Worm (Caenorhabditis elegans): ENCODE data around the gene snu-66.

DNA sequence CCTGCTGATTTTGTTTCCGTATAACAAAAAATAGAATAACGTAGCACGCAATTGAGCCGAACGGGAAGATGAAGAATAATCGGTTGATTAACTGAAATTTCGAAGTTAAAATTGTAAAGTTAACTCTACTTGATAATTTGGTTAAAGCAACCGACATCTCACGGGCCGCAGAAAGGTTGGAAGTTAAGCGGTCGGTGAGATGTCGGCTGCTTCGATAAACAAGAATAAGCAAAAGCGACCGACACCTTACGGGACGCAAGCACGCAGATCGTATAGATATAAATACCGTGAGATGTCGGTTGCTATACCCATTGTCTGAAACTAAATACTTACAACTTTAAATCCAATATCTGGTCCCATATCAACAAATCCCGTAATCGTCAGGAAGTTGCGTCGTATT, 19.7 kb upstream of the snu-66 start:
- TF ChIP-seq ceh-83 (GFP tag; optimal IDR thresholded peaks at IDR 0.05), result no peak
- no peak for TF ChIP-seq pha-4 (tag; optimal IDR thresholded peaks at IDR 0.05)
- no peak for TF ChIP-seq blmp-1 (tag; optimal IDR thresholded peaks at IDR 0.05)
- no peak for TF ChIP-seq lsy-2 (tag; optimal IDR thresholded peaks at IDR 0.05)
- TF ChIP-seq nhr-237 (tag; optimal IDR thresholded peaks at IDR 0.05), result no peak
- no peak for TF ChIP-seq zip-8 (tag; optimal IDR thresholded peaks at IDR 0.05)

Data from whole organism, mixed stage, embryonic.